Worm (Caenorhabditis elegans) whole organism, young adult: Measurements from ENCODE around the gene rpl-11.1.

Source experiments
- B0035.1 ChIP-seq: sonication (generic microtip); optimal IDR thresholded peaks from 2 replicates; lab custom pipeline; 2016; ENCODE audit warnings: missing genetic modification characterization, mild to moderate bottlenecking, missing compliant biosample characterization, missing genotype, missing genetic modification reagents
- C06A6.2 ChIP-seq: fragments of 200-800 bp; sonication (Bioruptor generic); conservative IDR thresholded peaks from 2 replicates; pipeline ENCODE4 v1.3.6; 2022; ENCODE audit warnings: missing genetic modification characterization, missing compliant biosample characterization
- F52B5.7 ChIP-seq: sonication (generic microtip); optimal IDR thresholded peaks from 2 replicates; lab custom pipeline; 2016; ENCODE audit warnings: mild to moderate bottlenecking, missing genetic modification characterization, missing compliant biosample characterization
- F57A8.1 ChIP-seq: fragments of 200-800 bp; sonication (Bioruptor generic); optimal IDR thresholded peaks from 2 replicates; lab custom pipeline; 2018; ENCODE audit warnings: mild to moderate bottlenecking, missing genetic modification characterization, moderate library complexity, missing compliant biosample characterization
- Y53F4B.3 ChIP-seq: fragments of 200-800 bp; sonication (Bioruptor generic); IDR thresholded peaks from 2 replicates; pipeline ENCODE4 v1.3.6; 2022; ENCODE audit warnings: missing genetic modification reagents, missing genetic modification characterization, missing compliant biosample characterization
- Y53G8AR.9 ChIP-seq: fragments of 200-800 bp; sonication (Bioruptor generic); conservative IDR thresholded peaks from 2 replicates; pipeline ENCODE4 v1.3.6; 2022; ENCODE audit warnings: missing genetic modification reagents, missing genetic modification characterization, missing compliant biosample characterization
- Y56A3A.18 ChIP-seq: fragments of 200-800 bp; sonication (Bioruptor generic); IDR thresholded peaks from 2 replicates; pipeline ENCODE4 v1.3.6; 2022; ENCODE audit warnings: missing genetic modification reagents, missing genetic modification characterization, missing compliant biosample characterization
- attf-3 ChIP-seq: fragments of 200-800 bp; sonication (Bioruptor generic); conservative IDR thresholded peaks from 2 replicates; pipeline ENCODE4 v1.3.6; 2022; ENCODE audit warnings: missing genetic modification reagents, missing genetic modification characterization, missing compliant biosample characterization
- attf-5 ChIP-seq: fragments of 200-800 bp; sonication (Bioruptor generic); optimal IDR thresholded peaks from 2 replicates; lab custom pipeline; 2018; ENCODE audit warnings: mild to moderate bottlenecking, missing genetic modification characterization, missing compliant biosample characterization
- ccch-3 ChIP-seq: fragments of 200-800 bp; sonication (Bioruptor generic); optimal IDR thresholded peaks from 2 replicates; lab custom pipeline; 2018; ENCODE audit warnings: mild to moderate bottlenecking, missing genetic modification characterization, missing compliant biosample characterization
- cebp-1 ChIP-seq, 2 experiments: fragments of 200-800 bp in 1 of 2; sonication (Bioruptor generic) in 1 of 2; sonication (generic microtip) in 1 of 2; IDR thresholded peaks in 1 of 2; optimal IDR thresholded peaks in 1 of 2; 2 replicates each; pipeline versions ENCODE4 v1.3.6 to Lab custom; 2017 to 2022; ENCODE audit warnings: missing compliant biosample characterization in 2 of 2, missing genetic modification characterization in 2 of 2, mild to moderate bottlenecking in 1 of 2, missing genetic modification reagents in 1 of 2, moderate library complexity in 1 of 2
- ceh-100 ChIP-seq: fragments of 200-800 bp; sonication (Bioruptor generic); IDR thresholded peaks from 2 replicates; pipeline ENCODE4 v1.3.6; 2022; ENCODE audit warnings: missing genetic modification reagents, missing genetic modification characterization, missing compliant biosample characterization
- ceh-27 ChIP-seq: fragments of 200-800 bp; sonication (Bioruptor generic); optimal IDR thresholded peaks from 2 replicates; lab custom pipeline; 2018; ENCODE audit warnings: mild to moderate bottlenecking, missing genetic modification characterization, moderate library complexity, missing compliant biosample characterization
- ceh-40 ChIP-seq: fragments of 200-800 bp; sonication (Bioruptor generic); IDR thresholded peaks from 2 replicates; pipeline ENCODE4 v1.3.6; 2022; ENCODE audit warnings: missing genetic modification characterization, missing compliant biosample characterization
- ceh-91 ChIP-seq: fragments of 200-800 bp; sonication (Bioruptor generic); IDR thresholded peaks from 2 replicates; pipeline ENCODE4 v1.3.6; 2022; ENCODE audit warnings: missing genetic modification reagents, missing genetic modification characterization, missing compliant biosample characterization
- chd-7 ChIP-seq: sonication (generic microtip); optimal IDR thresholded peaks from 2 replicates; lab custom pipeline; 2016; ENCODE audit warnings: mild to moderate bottlenecking, missing genetic modification characterization, moderate library complexity, missing compliant biosample characterization
- die-1 ChIP-seq: sonication (generic microtip); optimal IDR thresholded peaks from 2 replicates; lab custom pipeline; 2016; ENCODE audit warnings: missing genotype, mild to moderate bottlenecking, missing genetic modification characterization, missing compliant biosample characterization
- ekl-4 ChIP-seq: fragments of 200-800 bp; sonication (Bioruptor generic); IDR thresholded peaks from 2 replicates; pipeline ENCODE4 v1.3.6; 2022; ENCODE audit warnings: missing genetic modification reagents, missing genetic modification characterization, missing compliant biosample characterization
- hlh-26 ChIP-seq: fragments of 200-800 bp; sonication (Bioruptor generic); conservative IDR thresholded peaks from 2 replicates; pipeline ENCODE4 v1.3.6; 2022; ENCODE audit warnings: missing genetic modification reagents, missing genetic modification characterization, missing compliant biosample characterization
- hrde-1 ChIP-seq: sonication (generic microtip); optimal IDR thresholded peaks from 2 replicates; lab custom pipeline; 2016; ENCODE audit warnings: missing genetic modification characterization, mild to moderate bottlenecking, missing compliant biosample characterization, moderate library complexity, missing genotype, missing genetic modification reagents, borderline replicate concordance
- hsf-1 ChIP-seq: fragments of 200-800 bp; sonication (Bioruptor generic); IDR thresholded peaks from 2 replicates; pipeline ENCODE4 v1.3.6; 2022; ENCODE audit warnings: missing genetic modification reagents, missing genetic modification characterization, missing compliant biosample characterization
- let-607 ChIP-seq, 2 experiments: fragments of 200-800 bp in 1 of 2; sonication (Bioruptor generic) in 1 of 2; sonication (generic microtip) in 1 of 2; optimal IDR thresholded peaks; 2 replicates each; lab custom pipeline; 2016 to 2018; ENCODE audit warnings: mild to moderate bottlenecking in 2 of 2, missing compliant biosample characterization in 2 of 2, missing genetic modification characterization in 2 of 2, moderate library complexity in 2 of 2, missing genotype in 1 of 2
- lin-35 ChIP-seq, 3 experiments: fragments of 150-350 bp in 2 of 3; sonication (generic microtip) in 1 of 3; optimal IDR thresholded peaks; 2 replicates each; lab custom pipeline; 2014 to 2018; ENCODE audit warnings: missing biosample characterization in 3 of 3, missing genetic modification characterization in 3 of 3, missing genetic modification reagents in 3 of 3
- lin-54 ChIP-seq: fragments of 200-800 bp; sonication (Bioruptor generic); optimal IDR thresholded peaks from 2 replicates; lab custom pipeline; 2018; ENCODE audit warnings: mild to moderate bottlenecking, missing genetic modification characterization, missing compliant biosample characterization
- mes-4 ChIP-seq: sonication (generic microtip); optimal IDR thresholded peaks from 2 replicates; lab custom pipeline; 2016; ENCODE audit warnings: missing genotype, missing genetic modification characterization, missing compliant biosample characterization
- nfya-1 ChIP-seq: sonication (generic microtip); optimal IDR thresholded peaks from 2 replicates; lab custom pipeline; 2017; ENCODE audit warnings: antibody characterized with exemption, missing compliant biosample characterization, missing genetic modification characterization, borderline replicate concordance; ENCODE audit not compliant: insufficient read depth
- nhr-27 ChIP-seq: fragments of 200-800 bp; sonication (Bioruptor generic); optimal IDR thresholded peaks from 2 replicates; lab custom pipeline; 2018; ENCODE audit warnings: mild to moderate bottlenecking, missing genetic modification characterization, moderate library complexity, missing compliant biosample characterization
- rec-8 ChIP-seq, 2 experiments: sonication (generic microtip); optimal IDR thresholded peaks; 2 replicates each; lab custom pipeline; 2016; ENCODE audit warnings: mild to moderate bottlenecking in 2 of 2, missing genetic modification characterization in 2 of 2, missing genetic modification reagents in 2 of 2, missing genotype in 2 of 2, missing biosample characterization in 1 of 2, missing compliant biosample characterization in 1 of 2, moderate library complexity in 1 of 2
- rpc-1 ChIP-seq, 2 experiments: fragments of 150-350 bp in 1 of 2; sonication (generic microtip) in 1 of 2; optimal IDR thresholded peaks; 2 replicates each; lab custom pipeline; 2014 to 2018; ENCODE audit warnings: missing biosample characterization in 1 of 2, missing genetic modification characterization in 1 of 2, missing genetic modification reagents in 1 of 2, missing genotype in 1 of 2
- sea-2 ChIP-seq: fragments of 200-800 bp; sonication (Bioruptor generic); IDR thresholded peaks from 2 replicates; pipeline ENCODE4 v1.3.6; 2022; ENCODE audit warnings: missing genetic modification characterization, missing compliant biosample characterization
- snpc-1.1 ChIP-seq: sonication (generic microtip); optimal IDR thresholded peaks from 2 replicates; lab custom pipeline; 2017; ENCODE audit warnings: missing genetic modification characterization, mild to moderate bottlenecking, missing compliant biosample characterization, antibody characterized with exemption, moderate library complexity, missing genotype, missing genetic modification reagents; ENCODE audit not compliant: insufficient read depth
- snpc-3.4 ChIP-seq: sonication (generic microtip); optimal IDR thresholded peaks from 2 replicates; lab custom pipeline; 2017; ENCODE audit warnings: missing genetic modification characterization, mild to moderate bottlenecking, missing compliant biosample characterization, antibody characterized with exemption, moderate library complexity, missing genotype, missing genetic modification reagents
- sptf-2 ChIP-seq: fragments of 200-800 bp; sonication (Bioruptor generic); optimal IDR thresholded peaks from 2 replicates; lab custom pipeline; 2018; ENCODE audit warnings: mild to moderate bottlenecking, missing genetic modification characterization, missing compliant biosample characterization
- tbx-9 ChIP-seq: sonication (generic microtip); optimal IDR thresholded peaks from 2 replicates; lab custom pipeline; 2016; ENCODE audit warnings: borderline replicate concordance, missing genetic modification characterization, inconsistent platforms, missing compliant biosample characterization
- tlf-1 ChIP-seq: fragments of 200-800 bp; sonication (Bioruptor generic); optimal IDR thresholded peaks from 2 replicates; lab custom pipeline; 2018; ENCODE audit warnings: mild to moderate bottlenecking, missing genetic modification characterization, missing compliant biosample characterization
- unc-62 ChIP-seq: fragments of 150-350 bp; optimal IDR thresholded peaks from 2 replicates; lab custom pipeline; 2014; ENCODE audit warnings: missing biosample characterization, missing genetic modification reagents, missing genetic modification characterization
- xnd-1 ChIP-seq: sonication (generic microtip); optimal IDR thresholded peaks from 2 replicates; lab custom pipeline; 2016; ENCODE audit warnings: missing genotype, missing genetic modification reagents, missing genetic modification characterization, missing compliant biosample characterization
- zfh-2 ChIP-seq: fragments of 200-800 bp; sonication (Bioruptor generic); conservative IDR thresholded peaks from 2 replicates; pipeline ENCODE4 v1.3.6; 2022; ENCODE audit warnings: missing genetic modification reagents, missing genetic modification characterization, missing compliant biosample characterization
- ztf-18 ChIP-seq: sonication (generic microtip); optimal IDR thresholded peaks from 2 replicates; lab custom pipeline; 2016; ENCODE audit warnings: missing genotype, mild to moderate bottlenecking, missing genetic modification characterization, missing compliant biosample characterization
- ztf-22 ChIP-seq: fragments of 200-800 bp; sonication (Bioruptor generic); optimal IDR thresholded peaks from 2 replicates; lab custom pipeline; 2018; ENCODE audit warnings: mild to moderate bottlenecking, missing genetic modification characterization, moderate library complexity, missing compliant biosample characterization
- ztf-26 ChIP-seq: sonication (generic microtip); optimal IDR thresholded peaks from 2 replicates; lab custom pipeline; 2017; ENCODE audit warnings: missing genetic modification characterization, missing compliant biosample characterization
- ztf-28 ChIP-seq: fragments of 200-800 bp; sonication (Bioruptor generic); IDR thresholded peaks from 2 replicates; pipeline ENCODE4 v1.3.6; 2022; ENCODE audit warnings: missing genetic modification reagents, missing genetic modification characterization, missing compliant biosample characterization
- ztf-3 ChIP-seq: fragments of 200-800 bp; sonication (Bioruptor generic); optimal IDR thresholded peaks from 2 replicates; lab custom pipeline; 2018; ENCODE audit warnings: mild to moderate bottlenecking, missing genetic modification characterization, missing compliant biosample characterization

rpl-11.1 gene

DNA sequence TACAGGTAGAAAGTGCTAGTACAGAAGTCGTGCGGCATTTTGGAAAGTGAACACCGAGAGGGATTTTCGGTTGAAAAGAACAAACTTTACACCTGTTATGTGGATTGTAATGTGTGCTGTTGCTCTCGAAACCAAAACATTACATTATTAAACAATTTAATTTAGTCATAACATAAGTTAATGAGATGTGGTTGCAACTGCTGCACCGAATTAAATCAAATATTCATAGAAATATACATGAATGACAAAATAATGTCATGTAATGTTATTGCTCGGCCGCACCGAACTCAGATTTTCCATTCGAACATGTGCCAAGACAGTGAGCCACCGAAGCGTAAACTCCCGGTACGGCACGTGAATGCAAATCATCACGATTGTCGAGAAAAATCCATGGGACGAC lies 9.1 kb upstream of the rpl-11.1 start, which contains the start of gene srh-213:
Gene srh-213 (minus strand): TSS at position 101 of the 400 bp plus-strand sequence.
- TF ChIP-seq zfh-2 (GFP tag; lab: Robert Waterston, UW) (no peak), die-1 (tag; lab: Kevin White, UChicago) (no peak), ceh-40 (no peak), ztf-26 (tag; lab: Kevin White, UChicago) (no peak), mes-4 (tag; lab: Kevin White, UChicago) (no peak), nfya-1 (tag; lab: Kevin White, UChicago) (no peak), hrde-1 (no peak), ceh-27 (no peak), Y53G8AR.9 (GFP tag; lab: Robert Waterston, UW) (no peak), F57A8.1 (no peak), lin-54 (GFP tag; lab: Kevin White, UChicago) (no peak), hlh-26 (GFP tag; lab: Robert Waterston, UW) (no peak), snpc-3.4 (tag; lab: Kevin White, UChicago) (no peak), unc-62 (GFP tag; lab: Kevin White, UChicago) (no peak)
- TF ChIP-seq, all 124 proteins: peak for 0

DNA sequence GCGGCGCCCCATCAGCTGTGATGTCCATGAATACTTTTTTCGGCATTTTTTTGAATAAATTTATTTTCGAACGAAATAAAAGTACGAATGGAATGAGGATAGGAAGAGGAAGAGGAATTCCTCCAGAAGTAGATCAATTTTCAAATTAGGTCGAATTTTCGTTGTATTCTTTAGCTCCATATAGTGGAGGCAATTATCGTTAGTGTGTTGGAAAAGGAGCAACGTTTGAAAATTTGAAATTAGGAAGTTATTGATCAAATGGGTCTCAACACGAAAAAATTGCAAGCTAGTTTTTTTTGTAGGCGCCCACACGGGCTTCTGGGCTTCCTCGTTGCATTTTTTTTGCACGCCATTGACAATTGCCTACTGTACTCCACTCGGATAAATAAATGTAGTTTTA lies 6.2 kb upstream of the rpl-11.1 start, which contains the start of gene T22F3.12:
Gene T22F3.12 (minus strand): TSS at position 101 of the 400 bp plus-strand sequence.
- no peak for TF ChIP-seq rpc-1 (optimal IDR thresholded peaks at IDR 0.05; lab: Kevin White, UChicago)
- no peak for TF ChIP-seq rpc-1 (tag; optimal IDR thresholded peaks at IDR 0.05; lab: Kevin White, UChicago)
- no peak for TF ChIP-seq Y53F4B.3 (GFP tag; lab: Robert Waterston, UW)
- no peak for TF ChIP-seq tlf-1 (GFP tag; lab: Kevin White, UChicago)

DNA sequence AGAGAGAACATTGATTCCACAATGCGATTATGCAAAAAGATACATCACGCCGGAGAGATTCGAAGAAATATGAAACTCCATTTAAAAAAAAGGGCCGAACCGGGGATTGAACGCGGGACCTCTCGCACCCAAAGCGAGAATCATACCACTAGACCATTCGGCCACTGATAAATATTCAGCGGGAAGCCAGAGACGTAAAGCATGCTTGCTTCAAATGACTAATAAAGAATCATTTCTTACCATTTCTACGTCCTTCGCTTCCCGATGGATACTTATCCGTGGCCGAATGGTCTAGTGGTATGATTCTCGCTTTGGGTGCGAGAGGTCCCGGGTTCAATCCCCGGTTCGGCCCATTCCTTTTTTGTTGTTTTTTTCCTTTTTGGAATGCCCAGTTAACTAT lies 2.4 kb upstream of the rpl-11.1 start:
- TF ChIP-seq ekl-4 (GFP tag; lab: Robert Waterston, UW) (no peak), ztf-18 (tag; lab: Kevin White, UChicago) (no peak), sptf-2 (GFP tag; lab: Kevin White, UChicago) (no peak), nhr-27 (no peak), F52B5.7 (tag; lab: Kevin White, UChicago) (no peak), rec-8 (tag; optimal IDR thresholded peaks at IDR 0.05; lab: Kevin White, UChicago) (no peak), ztf-22 (GFP tag; lab: Kevin White, UChicago) (no peak), Y56A3A.18 (0 out of 2 replicates have a peak, but pooled peaks have one; percentile 20), xnd-1 (no peak), hsf-1 (GFP tag; lab: Robert Waterston, UW) (no peak), F57A8.1 (no peak), chd-7 (tag; lab: Kevin White, UChicago) (no peak), attf-3 (GFP tag; lab: Robert Waterston, UW) (no peak), tbx-9 (no peak), ceh-91 (GFP tag; lab: Robert Waterston, UW) (no peak), sea-2 (no peak), ccch-3 (no peak), hlh-26 (GFP tag; lab: Robert Waterston, UW) (no peak), ztf-28 (GFP tag; lab: Robert Waterston, UW) (no peak), ceh-100 (GFP tag; lab: Robert Waterston, UW) (no peak), cebp-1 (GFP tag; IDR thresholded peaks at IDR 0.05; lab: Robert Waterston, UW) (no peak), cebp-1 (tag; optimal IDR thresholded peaks at IDR 0.05; lab: Kevin White, UChicago) (no peak), lin-35 (GFP tag; optimal IDR thresholded peaks at IDR 0.05; lab: Kevin White, UChicago) (no peak), B0035.1 (tag; lab: Kevin White, UChicago) (no peak), mes-4 (tag; lab: Kevin White, UChicago) (no peak), C06A6.2 (GFP tag; lab: Robert Waterston, UW) (no peak), ztf-3 (GFP tag; lab: Kevin White, UChicago) (no peak), attf-5 (GFP tag; lab: Kevin White, UChicago) (no peak), let-607 (tag; optimal IDR thresholded peaks at IDR 0.05; lab: Kevin White, UChicago) (no peak), zfh-2 (GFP tag; lab: Robert Waterston, UW) (no peak), snpc-1.1 (no peak)
